Fruit fly (Drosophila melanogaster) whole organism, embryonic: ENCODE measurements around the gene Ing3.
A peak's percentile ranks its signal among the peaks of the same experiment; 100 is the strongest.

Source experiments
- Ada2b ChIP-seq: fragments of 200-800 bp; sonication (Bioruptor generic); IDR thresholded peaks from 2 replicates; pipeline ENCODE4 v1.3.6; 2022; ENCODE audit warnings: missing biosample characterization, missing genetic modification characterization
- CG1024 ChIP-seq: fragments of 200-800 bp; sonication (Bioruptor generic); IDR thresholded peaks from 2 replicates; pipeline ENCODE4 v1.3.6; 2022; ENCODE audit warnings: missing biosample characterization, missing genetic modification characterization
- CG10366 ChIP-seq: fragments of 200-800 bp; sonication (Bioruptor generic); IDR thresholded peaks from 2 replicates; pipeline ENCODE4 v1.3.6; 2022; ENCODE audit warnings: missing biosample characterization, missing genetic modification characterization
- CG10654 ChIP-seq: fragments of 200-800 bp; sonication (Bioruptor generic); optimal IDR thresholded peaks from 2 replicates; lab custom pipeline; 2016; ENCODE audit warnings: missing biosample characterization, missing genetic modification characterization
- CG11723 ChIP-seq: fragments of 200-800 bp; sonication (Bioruptor generic); optimal IDR thresholded peaks from 2 replicates; lab custom pipeline; 2017; ENCODE audit warnings: missing biosample characterization, mild to moderate bottlenecking, missing genetic modification characterization
- CG13424 ChIP-seq: fragments of 200-800 bp; sonication (Bioruptor generic); optimal IDR thresholded peaks from 2 replicates; lab custom pipeline; 2019; ENCODE audit warnings: missing biosample characterization, mild to moderate bottlenecking, missing genetic modification characterization, moderate library complexity
- CG14710 ChIP-seq: fragments of 200-800 bp; sonication (Bioruptor generic); optimal IDR thresholded peaks from 3 replicates; lab custom pipeline; 2019; ENCODE audit warnings: missing biosample characterization, mild to moderate bottlenecking, missing genetic modification characterization, moderate library complexity
- CG1529 ChIP-seq: fragments of 200-800 bp; sonication (Bioruptor generic); optimal IDR thresholded peaks from 3 replicates; lab custom pipeline; 2018; ENCODE audit warnings: missing biosample characterization, missing genetic modification characterization
- CG15601 ChIP-seq: fragments of 200-800 bp; sonication (Bioruptor generic); optimal IDR thresholded peaks from 3 replicates; lab custom pipeline; 2019; ENCODE audit warnings: missing biosample characterization, mild to moderate bottlenecking, missing genetic modification characterization, moderate library complexity
- CG1647 ChIP-seq: fragments of 200-800 bp; sonication (Bioruptor generic); optimal IDR thresholded peaks from 3 replicates; lab custom pipeline; 2016; ENCODE audit warnings: missing biosample characterization, missing genetic modification characterization
- CG16863 ChIP-seq: fragments of 200-800 bp; sonication (Bioruptor generic); optimal IDR thresholded peaks from 3 replicates; lab custom pipeline; 2016; ENCODE audit warnings: missing biosample characterization, missing genetic modification characterization
- CG18262 ChIP-seq: fragments of 200-800 bp; optimal IDR thresholded peaks from 3 replicates; lab custom pipeline; 2019; ENCODE audit warnings: missing biosample characterization, mild to moderate bottlenecking, missing genetic modification characterization, moderate library complexity
- CG2712 ChIP-seq: fragments of 200-800 bp; optimal IDR thresholded peaks from 3 replicates; lab custom pipeline; 2019; ENCODE audit warnings: missing biosample characterization, mild to moderate bottlenecking, missing genetic modification characterization, moderate library complexity
- CG3065 ChIP-seq: fragments of 200-800 bp; sonication (Bioruptor generic); optimal IDR thresholded peaks from 2 replicates; lab custom pipeline; 2016; ENCODE audit warnings: missing biosample characterization, missing genetic modification characterization
- CG3281 ChIP-seq: fragments of 200-800 bp; sonication (Bioruptor generic); optimal IDR thresholded peaks from 3 replicates; lab custom pipeline; 2017; ENCODE audit warnings: missing biosample characterization, mild to moderate bottlenecking, missing genetic modification characterization
- CG4707 ChIP-seq: fragments of 200-800 bp; sonication (Bioruptor generic); optimal IDR thresholded peaks from 2 replicates; lab custom pipeline; 2018; ENCODE audit warnings: missing biosample characterization, mild to moderate bottlenecking, missing genetic modification characterization, moderate library complexity
- CG5953 ChIP-seq: fragments of 200-800 bp; sonication (Bioruptor generic); IDR thresholded peaks from 2 replicates; pipeline ENCODE4 v1.3.6; 2022; ENCODE audit warnings: missing biosample characterization, missing genetic modification characterization
- CG7786 ChIP-seq: fragments of 200-800 bp; sonication (Bioruptor generic); optimal IDR thresholded peaks from 2 replicates; lab custom pipeline; 2016; ENCODE audit warnings: missing biosample characterization, missing genetic modification characterization
- CG8765 ChIP-seq: fragments of 200-800 bp; sonication (Bioruptor generic); IDR thresholded peaks from 2 replicates; pipeline ENCODE4 v1.3.6; 2022; ENCODE audit warnings: missing biosample characterization, missing genetic modification characterization
- CG8924 ChIP-seq: fragments of 200-800 bp; optimal IDR thresholded peaks from 3 replicates; lab custom pipeline; 2019; ENCODE audit warnings: missing biosample characterization, mild to moderate bottlenecking, missing genetic modification characterization, moderate library complexity
- CkIIα-i1 ChIP-seq: fragments of 200-800 bp; sonication (Bioruptor generic); IDR thresholded peaks from 2 replicates; pipeline ENCODE4 v1.3.6; 2022; ENCODE audit warnings: missing biosample characterization, missing genetic modification characterization
- Dp ChIP-seq: fragments of 200-800 bp; sonication (Bioruptor generic); optimal IDR thresholded peaks from 2 replicates; lab custom pipeline; 2018; ENCODE audit warnings: missing biosample characterization, mild to moderate bottlenecking, missing genetic modification characterization, moderate library complexity
- E2f2 ChIP-seq: fragments of 200-800 bp; sonication (Bioruptor generic); IDR thresholded peaks from 2 replicates; pipeline ENCODE4 v1.3.6; 2022; ENCODE audit warnings: missing biosample characterization, missing genetic modification characterization
- H2.0 ChIP-seq: fragments of 200-800 bp; sonication (Bioruptor generic); IDR thresholded peaks from 2 replicates; pipeline ENCODE4 v1.3.6; 2022; ENCODE audit warnings: missing biosample characterization, missing genetic modification characterization
- HmgD ChIP-seq: fragments of 200-800 bp; sonication (Bioruptor generic); optimal IDR thresholded peaks from 3 replicates; lab custom pipeline; 2016; ENCODE audit warnings: missing biosample characterization, missing genetic modification characterization
- Hr78 ChIP-seq, 2 experiments: fragments of 200-800 bp in 1 of 2; fragments of >200 bp in 1 of 2; sonication (Bioruptor generic) in 1 of 2; optimal IDR thresholded peaks; 2 replicates each; lab custom pipeline; 2017 to 2019; ENCODE audit warnings: missing biosample characterization in 2 of 2, missing genetic modification characterization in 2 of 2, mild to moderate bottlenecking in 1 of 2, moderate library complexity in 1 of 2
- Jarid2 ChIP-seq: fragments of 200-800 bp; sonication (Bioruptor generic); optimal IDR thresholded peaks from 3 replicates; lab custom pipeline; 2017; ENCODE audit warnings: mild to moderate bottlenecking, missing biosample characterization, missing genetic modification reagents, missing genetic modification characterization
- Med ChIP-seq: fragments of 200-800 bp; sonication (Bioruptor generic); peaks from one replicate; lab custom pipeline; 2016; ENCODE audit warnings: missing biosample characterization, missing genetic modification characterization, mild to moderate bottlenecking, inconsistent platforms, moderate library complexity
- PHDP ChIP-seq: fragments of 200-800 bp; sonication (Bioruptor generic); optimal IDR thresholded peaks from 3 replicates; lab custom pipeline; 2018; ENCODE audit warnings: missing biosample characterization, mild to moderate bottlenecking, missing genetic modification characterization, moderate library complexity
- Pdp1 ChIP-seq, 2 experiments: fragments of 200-800 bp; sonication (Bioruptor generic); optimal IDR thresholded peaks; 3 replicates each; lab custom pipeline; 2016; ENCODE audit warnings: missing biosample characterization in 2 of 2, missing genetic modification characterization in 2 of 2, mild to moderate bottlenecking in 1 of 2, moderate library complexity in 1 of 2
- Scr ChIP-seq: fragments of 200-800 bp; sonication (Bioruptor generic); IDR thresholded peaks from 2 replicates; pipeline ENCODE4 v1.3.6; 2022; ENCODE audit warnings: missing biosample characterization, missing genetic modification characterization; ENCODE audit not compliant: partially characterized antibody
- Usf ChIP-seq: fragments of 200-800 bp; sonication (Bioruptor generic); optimal IDR thresholded peaks from 2 replicates; lab custom pipeline; 2017; ENCODE audit warnings: missing genotype, missing biosample characterization, missing genetic modification characterization
- ara ChIP-seq: fragments of 200-800 bp; sonication (Bioruptor generic); IDR thresholded peaks from 2 replicates; pipeline ENCODE4 v1.3.6; 2022; ENCODE audit warnings: missing biosample characterization, missing genetic modification characterization
- bowl ChIP-seq: fragments of 200-800 bp; sonication (Bioruptor generic); IDR thresholded peaks from 2 replicates; pipeline ENCODE4 v1.3.6; 2022; ENCODE audit warnings: missing biosample characterization, missing genetic modification characterization
- br ChIP-seq: fragments of >200 bp; optimal IDR thresholded peaks from 2 replicates; lab custom pipeline; 2017
- emc ChIP-seq: fragments of 200-800 bp; sonication (Bioruptor generic); optimal IDR thresholded peaks from 2 replicates; lab custom pipeline; 2016; ENCODE audit warnings: missing biosample characterization, missing genetic modification characterization
- exex ChIP-seq: fragments of 200-800 bp; sonication (Bioruptor generic); optimal IDR thresholded peaks from 4 replicates; lab custom pipeline; 2018; ENCODE audit warnings: missing biosample characterization, mild to moderate bottlenecking, missing genetic modification characterization, moderate library complexity
- gsb-n ChIP-seq: fragments of 200-800 bp; sonication (Bioruptor generic); optimal IDR thresholded peaks from 3 replicates; lab custom pipeline; 2018; ENCODE audit warnings: missing biosample characterization, mild to moderate bottlenecking, missing genetic modification characterization
- hth ChIP-seq: fragments of >200 bp; optimal IDR thresholded peaks from 2 replicates; lab custom pipeline; 2017; ENCODE audit warnings: inconsistent platforms
- inv ChIP-seq: fragments of 200-800 bp; sonication (Bioruptor generic); IDR thresholded peaks from 2 replicates; pipeline ENCODE4 v1.3.6; 2022; ENCODE audit warnings: missing biosample characterization, missing genetic modification characterization; ENCODE audit not compliant: partially characterized antibody
- jigr1 ChIP-seq: fragments of 200-800 bp; sonication (Bioruptor generic); IDR thresholded peaks from 3 replicates; pipeline ENCODE4 v1.3.6; 2022; ENCODE audit warnings: missing biosample characterization, missing genetic modification characterization
- kay ChIP-seq: fragments of 200-800 bp; sonication (Bioruptor generic); optimal IDR thresholded peaks from 2 replicates; lab custom pipeline; 2016; ENCODE audit warnings: missing biosample characterization, missing genetic modification characterization
- knrl ChIP-seq: fragments of 200-800 bp; sonication (Bioruptor generic); IDR thresholded peaks from 3 replicates; pipeline ENCODE4 v1.3.6; 2022; ENCODE audit warnings: missing biosample characterization, missing genetic modification characterization; ENCODE audit not compliant: partially characterized antibody
- luna ChIP-seq: fragments of 200-800 bp; sonication (Bioruptor generic); optimal IDR thresholded peaks from 2 replicates; lab custom pipeline; 2016; ENCODE audit warnings: missing biosample characterization, missing genetic modification characterization
- mam ChIP-seq: fragments of 200-800 bp; sonication (Bioruptor generic); optimal IDR thresholded peaks from 3 replicates; lab custom pipeline; 2016; ENCODE audit warnings: missing biosample characterization, missing genetic modification characterization
- org-1 ChIP-seq: fragments of 200-800 bp; sonication (Bioruptor generic); optimal IDR thresholded peaks from 2 replicates; lab custom pipeline; 2017; ENCODE audit warnings: missing biosample characterization, missing genetic modification characterization
- repo ChIP-seq: fragments of 200-800 bp; sonication (Bioruptor generic); optimal IDR thresholded peaks from 2 replicates; lab custom pipeline; 2016; ENCODE audit warnings: missing biosample characterization, missing genetic modification characterization
- tgo ChIP-seq: fragments of 200-800 bp; sonication (Bioruptor generic); IDR thresholded peaks from 3 replicates; pipeline ENCODE4 v1.3.6; 2022; ENCODE audit warnings: missing biosample characterization, missing genetic modification characterization
- toy ChIP-seq: fragments of 200-800 bp; sonication (Bioruptor generic); IDR thresholded peaks from 2 replicates; pipeline ENCODE4 v1.3.6; 2022; ENCODE audit warnings: missing biosample characterization, missing genetic modification characterization
- vfl ChIP-seq: fragments of 200-800 bp; sonication (Bioruptor generic); optimal IDR thresholded peaks from 2 replicates; lab custom pipeline; 2016; ENCODE audit warnings: missing biosample characterization, missing genetic modification characterization
- zf30C ChIP-seq: fragments of 200-800 bp; sonication (Bioruptor generic); optimal IDR thresholded peaks from 3 replicates; lab custom pipeline; 2018; ENCODE audit warnings: missing biosample characterization, mild to moderate bottlenecking, missing genetic modification characterization

Ing3 gene

dm6 chrX:18635118-18635552, 17.8 kb downstream of the Ing3 start (continued):
- no peak for TF ChIP-seq CG1647 (GFP tag; lab: Kevin White, UChicago)
- no peak for TF ChIP-seq Hr78 (GFP tag; optimal IDR thresholded peaks at IDR 0.05; lab: Kevin White, UChicago)
- no peak for TF ChIP-seq CG14710 (tag; lab: Kevin White, UChicago)
- no peak for TF ChIP-seq CG3065 (GFP tag; lab: Kevin White, UChicago)
- TF ChIP-seq Scr (GFP tag; lab: Robert Waterston, UW), result peak; percentile 70
- TF ChIP-seq PHDP (tag; lab: Kevin White, UChicago), result no peak
- TF ChIP-seq hth (lab: Kevin White, UChicago), result no peak
- TF ChIP-seq kay (GFP tag; lab: Kevin White, UChicago), result no peak
- TF ChIP-seq CG13424, result no peak
- TF ChIP-seq jigr1 (GFP tag; lab: Robert Waterston, UW), result no peak
- no peak for TF ChIP-seq emc (GFP tag; lab: Kevin White, UChicago)
- no peak for TF ChIP-seq CG15601 (tag; lab: Kevin White, UChicago)
- peak; percentile 17; the same call in 1 of the 2 replicates for TF ChIP-seq CG10366 (GFP tag; lab: Robert Waterston, UW)
- peak; percentile 35 to 53 for TF ChIP-seq Pdp1 (GFP tag; optimal IDR thresholded peaks at IDR 0.05; lab: Kevin White, UChicago)
- no peak for TF ChIP-seq tgo (GFP tag; lab: Robert Waterston, UW)
- TF ChIP-seq mam (GFP tag; lab: Kevin White, UChicago), result peak; percentile 58
- no peak for TF ChIP-seq gsb-n (tag; lab: Kevin White, UChicago)
- no peak for TF ChIP-seq CG16863 (GFP tag; lab: Kevin White, UChicago)

dm6 chrX:18634716-18635115, 18.2 kb downstream of the Ing3 start, which contains the start of gene wgn:
wgn (minus strand) TSS chrX:18634908.
- TF ChIP-seq Jarid2 (GFP tag; lab: Kevin White, UChicago) (peak; percentile 95), CG2712 (tag; lab: Kevin White, UChicago) (no peak), inv (GFP tag; lab: Robert Waterston, UW) (peak; percentile 43; the same call in 1 of the 2 replicates), Dp (GFP tag; lab: Kevin White, UChicago) (no peak), E2f2 (GFP tag; lab: Robert Waterston, UW) (no peak), exex (tag; lab: Kevin White, UChicago) (no peak), luna (GFP tag; lab: Kevin White, UChicago) (no peak), br (no peak), Usf (GFP tag; lab: Kevin White, UChicago) (no peak), CG11723 (GFP tag; lab: Kevin White, UChicago) (no peak), toy (GFP tag; lab: Robert Waterston, UW) (no peak), CG5953 (GFP tag; lab: Robert Waterston, UW) (no peak), ara (GFP tag; lab: Robert Waterston, UW) (no peak), CG8924 (tag; lab: Kevin White, UChicago) (no peak), CG1529 (GFP tag; lab: Kevin White, UChicago) (no peak), CG18262 (tag; lab: Kevin White, UChicago) (no peak), CG3281 (GFP tag; lab: Kevin White, UChicago) (no peak), CG10654 (no peak), org-1 (no peak), CG1024 (GFP tag; lab: Robert Waterston, UW) (no peak), vfl (GFP tag; lab: Kevin White, UChicago) (no peak), CG8765 (GFP tag; lab: Robert Waterston, UW) (no peak), kay (GFP tag; lab: Kevin White, UChicago) (no peak), CkIIα-i1 (GFP tag; lab: Robert Waterston, UW) (no peak), HmgD (GFP tag; lab: Kevin White, UChicago) (no peak), H2.0 (GFP tag; lab: Robert Waterston, UW) (no peak), knrl (peak; percentile 68; the same call in 1 of the 3 replicates), CG7786 (GFP tag; lab: Kevin White, UChicago) (no peak), CG4707 (no peak), repo (no peak), Med (GFP tag; lab: Kevin White, UChicago) (peak; percentile 77), Ada2b (GFP tag; lab: Robert Waterston, UW) (no peak), zf30C (GFP tag; lab: Kevin White, UChicago) (peak; percentile 15), bowl (GFP tag; lab: Robert Waterston, UW) (no peak)
